Worm (Caenorhabditis elegans) whole organism, L1 larva: Measurements from ENCODE around the gene F44E7.5.

Experiments
- C04F5.9 ChIP-seq: sonication (generic microtip); optimal IDR thresholded peaks from 2 replicates; lab custom pipeline; 2016; ENCODE audit warnings: missing genetic modification characterization, missing compliant biosample characterization
- C16A3.4 ChIP-seq: fragments of 150-350 bp; optimal IDR thresholded peaks from 2 replicates; lab custom pipeline; 2014; ENCODE audit warnings: missing biosample characterization, missing genetic modification characterization
- C34B4.2 ChIP-seq: sonication (generic microtip); optimal IDR thresholded peaks from 2 replicates; lab custom pipeline; 2017; ENCODE audit warnings: mild to moderate bottlenecking, missing genetic modification characterization, missing compliant biosample characterization
- F16B12.6 ChIP-seq: fragments of 150-350 bp; optimal IDR thresholded peaks from 2 replicates; lab custom pipeline; 2014; ENCODE audit warnings: missing biosample characterization, missing genetic modification characterization
- Y116A8C.19 ChIP-seq: sonication (generic microtip); optimal IDR thresholded peaks from 2 replicates; lab custom pipeline; 2016; ENCODE audit warnings: missing compliant biosample characterization, missing genetic modification characterization, borderline replicate concordance
- alr-1 ChIP-seq: fragments of 200-800 bp; sonication (Bioruptor generic); optimal IDR thresholded peaks from 2 replicates; lab custom pipeline; 2018; ENCODE audit warnings: borderline replicate concordance, mild to moderate bottlenecking, missing genetic modification characterization, missing compliant biosample characterization
- aly-2 ChIP-seq: fragments of 150-350 bp; optimal IDR thresholded peaks from 2 replicates; lab custom pipeline; 2014; ENCODE audit warnings: missing biosample characterization, missing genetic modification characterization
- ama-1 ChIP-seq: fragments of 150-350 bp; optimal IDR thresholded peaks from 2 replicates; lab custom pipeline; 2014
- blmp-1 ChIP-seq: fragments of 150-350 bp; optimal IDR thresholded peaks from 2 replicates; lab custom pipeline; 2014; ENCODE audit warnings: missing biosample characterization, missing genetic modification characterization
- ceh-8 ChIP-seq: fragments of 200-800 bp; sonication (Bioruptor generic); optimal IDR thresholded peaks from 2 replicates; lab custom pipeline; 2018; ENCODE audit warnings: mild to moderate bottlenecking, missing genetic modification characterization, moderate library complexity, missing compliant biosample characterization
- ceh-90 ChIP-seq: sonication (generic microtip); optimal IDR thresholded peaks from 2 replicates; lab custom pipeline; 2016; ENCODE audit warnings: missing genetic modification characterization, missing compliant biosample characterization
- ces-1 ChIP-seq: fragments of 150-350 bp; optimal IDR thresholded peaks from 2 replicates; lab custom pipeline; 2014; ENCODE audit warnings: missing biosample characterization, missing genetic modification reagents, missing genetic modification characterization
- dpl-1 ChIP-seq, 3 experiments: fragments of 150-350 bp in 2 of 3; sonication (generic microtip) in 1 of 3; optimal IDR thresholded peaks; 2 replicates each; lab custom pipeline; 2014 to 2017; ENCODE audit warnings: missing biosample characterization in 3 of 3, missing genetic modification characterization in 3 of 3, missing genetic modification reagents in 3 of 3
- dsc-1 ChIP-seq: sonication (generic microtip); optimal IDR thresholded peaks from 2 replicates; lab custom pipeline; 2016; ENCODE audit warnings: mild to moderate bottlenecking, missing genetic modification characterization, missing compliant biosample characterization
- efl-3 ChIP-seq: fragments of 200-800 bp; sonication (Bioruptor generic); optimal IDR thresholded peaks from 2 replicates; lab custom pipeline; 2018; ENCODE audit warnings: mild to moderate bottlenecking, missing genetic modification characterization, missing compliant biosample characterization
- elt-2 ChIP-seq: sonication (generic microtip); optimal IDR thresholded peaks from 2 replicates; lab custom pipeline; 2016; ENCODE audit warnings: missing genetic modification characterization, mild to moderate bottlenecking, inconsistent platforms, missing compliant biosample characterization, missing genetic modification reagents
- elt-3 ChIP-seq, 6 experiments: fragments of 150-350 bp in 1 of 6; sonication (generic microtip); optimal IDR thresholded peaks; 2 replicates each; lab custom pipeline; 2017 to 2018; ENCODE audit warnings: missing biosample characterization in 6 of 6, missing genetic modification characterization in 6 of 6, inconsistent platforms in 1 of 6
- ets-5 ChIP-seq: fragments of 200-800 bp; sonication (Bioruptor generic); IDR thresholded peaks from 2 replicates; pipeline ENCODE4 v1.3.6; 2022; ENCODE audit warnings: missing genetic modification characterization, missing compliant biosample characterization
- fkh-10 ChIP-seq: sonication (generic microtip); optimal IDR thresholded peaks from 2 replicates; lab custom pipeline; 2017; ENCODE audit warnings: missing biosample characterization, missing genetic modification reagents, missing genetic modification characterization
- fkh-8 ChIP-seq: sonication (generic microtip); optimal IDR thresholded peaks from 2 replicates; lab custom pipeline; 2016; ENCODE audit warnings: mild to moderate bottlenecking, missing genetic modification characterization, missing compliant biosample characterization
- fos-1 ChIP-seq: fragments of 150-350 bp; optimal IDR thresholded peaks from 2 replicates; lab custom pipeline; 2014; ENCODE audit warnings: missing biosample characterization, missing genetic modification characterization
- hlh-17 ChIP-seq: fragments of 200-800 bp; sonication (Bioruptor generic); optimal IDR thresholded peaks from 2 replicates; lab custom pipeline; 2018; ENCODE audit warnings: missing genetic modification characterization, mild to moderate bottlenecking, missing compliant biosample characterization, moderate library complexity, borderline replicate concordance
- hpl-2 ChIP-seq: fragments of 150-350 bp; optimal IDR thresholded peaks from 2 replicates; lab custom pipeline; 2014; ENCODE audit warnings: missing biosample characterization, missing genetic modification reagents, missing genetic modification characterization
- irx-1 ChIP-seq: sonication (generic microtip); optimal IDR thresholded peaks from 2 replicates; lab custom pipeline; 2016; ENCODE audit warnings: missing genetic modification characterization, missing compliant biosample characterization
- isw-1 ChIP-seq: fragments of 200-800 bp; sonication (Bioruptor generic); IDR thresholded peaks from 2 replicates; pipeline ENCODE4 v1.3.6; 2022; ENCODE audit warnings: missing genetic modification characterization, missing compliant biosample characterization
- jun-1 ChIP-seq: fragments of 150-350 bp; optimal IDR thresholded peaks from 2 replicates; lab custom pipeline; 2014; ENCODE audit warnings: missing biosample characterization, missing genetic modification reagents, missing genetic modification characterization
- lin-13 ChIP-seq: fragments of 150-350 bp; optimal IDR thresholded peaks from 2 replicates; lab custom pipeline; 2014; ENCODE audit warnings: missing biosample characterization, missing genetic modification reagents, missing genetic modification characterization
- lin-15B ChIP-seq: fragments of 150-350 bp; sonication (generic microtip); optimal IDR thresholded peaks from 3 replicates; lab custom pipeline; 2014; ENCODE audit warnings: missing biosample characterization, missing genetic modification characterization
- lin-35 ChIP-seq, 2 experiments: fragments of 150-350 bp; optimal IDR thresholded peaks; 2 replicates each; lab custom pipeline; 2014; ENCODE audit warnings: missing biosample characterization in 2 of 2, missing genetic modification characterization in 2 of 2, missing genetic modification reagents in 2 of 2
- lir-3 ChIP-seq: sonication (generic microtip); optimal IDR thresholded peaks from 2 replicates; lab custom pipeline; 2016; ENCODE audit warnings: mild to moderate bottlenecking, missing genetic modification characterization, moderate library complexity, missing compliant biosample characterization; ENCODE audit not compliant: poor library complexity
- mef-2 ChIP-seq: fragments of 150-350 bp; optimal IDR thresholded peaks from 2 replicates; lab custom pipeline; 2014; ENCODE audit warnings: missing biosample characterization, missing genetic modification characterization
- nhr-11 ChIP-seq: fragments of 150-350 bp; optimal IDR thresholded peaks from 2 replicates; lab custom pipeline; 2014; ENCODE audit warnings: missing biosample characterization, missing genetic modification characterization
- nhr-237 ChIP-seq: fragments of 150-350 bp; optimal IDR thresholded peaks from 2 replicates; lab custom pipeline; 2014; ENCODE audit warnings: missing biosample characterization, missing genetic modification characterization
- nhr-28 ChIP-seq: fragments of 150-350 bp; optimal IDR thresholded peaks from 2 replicates; lab custom pipeline; 2014; ENCODE audit warnings: missing biosample characterization, missing genetic modification characterization
- nhr-47 ChIP-seq: sonication (generic microtip); optimal IDR thresholded peaks from 2 replicates; lab custom pipeline; 2016; ENCODE audit warnings: mild to moderate bottlenecking, missing genetic modification characterization, moderate library complexity, missing compliant biosample characterization
- nhr-85 ChIP-seq: sonication (generic microtip); peaks from one replicate; lab custom pipeline; 2016; ENCODE audit warnings: missing genetic modification characterization, inconsistent platforms, missing compliant biosample characterization
- nhr-90 ChIP-seq: sonication (generic microtip); optimal IDR thresholded peaks from 2 replicates; lab custom pipeline; 2016; ENCODE audit warnings: mild to moderate bottlenecking, missing genetic modification characterization, missing compliant biosample characterization; ENCODE audit not compliant: poor library complexity
- pax-3 ChIP-seq: fragments of 200-800 bp; sonication (Bioruptor generic); optimal IDR thresholded peaks from 2 replicates; lab custom pipeline; 2018; ENCODE audit warnings: mild to moderate bottlenecking, missing genetic modification characterization, moderate library complexity, missing compliant biosample characterization
- pqm-1 ChIP-seq: sonication (generic microtip); optimal IDR thresholded peaks from 3 replicates; lab custom pipeline; 2017; ENCODE audit warnings: missing biosample characterization, missing genetic modification characterization
- skn-1 ChIP-seq: fragments of 150-350 bp; optimal IDR thresholded peaks from 2 replicates; lab custom pipeline; 2014; ENCODE audit warnings: missing biosample characterization, missing genetic modification characterization
- snpc-4 ChIP-seq: fragments of 150-350 bp; optimal IDR thresholded peaks from 2 replicates; lab custom pipeline; 2014; ENCODE audit warnings: missing biosample characterization, missing genetic modification characterization
- sox-4 ChIP-seq: sonication (generic microtip); optimal IDR thresholded peaks from 2 replicates; lab custom pipeline; 2016; ENCODE audit warnings: missing genetic modification characterization, missing compliant biosample characterization
- sptf-1 ChIP-seq: fragments of 150-350 bp; optimal IDR thresholded peaks from 2 replicates; lab custom pipeline; 2014; ENCODE audit warnings: missing biosample characterization, missing genetic modification characterization
- sup-37 ChIP-seq: fragments of 200-800 bp; sonication (Bioruptor generic); optimal IDR thresholded peaks from 2 replicates; lab custom pipeline; 2018; ENCODE audit warnings: mild to moderate bottlenecking, missing genetic modification characterization, missing compliant biosample characterization
- tlp-1 ChIP-seq: fragments of 150-350 bp; optimal IDR thresholded peaks from 2 replicates; lab custom pipeline; 2014; ENCODE audit warnings: missing biosample characterization, missing genetic modification characterization
- unc-62 ChIP-seq: fragments of 150-350 bp; optimal IDR thresholded peaks from 2 replicates; lab custom pipeline; 2014; ENCODE audit warnings: missing biosample characterization, missing genetic modification reagents, missing genetic modification characterization
- unc-98 ChIP-seq: fragments of 200-800 bp; sonication (Bioruptor generic); IDR thresholded peaks from 2 replicates; pipeline ENCODE4 v1.3.6; 2022; ENCODE audit warnings: missing genetic modification characterization, missing compliant biosample characterization
- vab-15 ChIP-seq: sonication (generic microtip); optimal IDR thresholded peaks from 2 replicates; lab custom pipeline; 2017; ENCODE audit warnings: missing genotype, mild to moderate bottlenecking, missing genetic modification characterization, missing compliant biosample characterization
- xbp-1 ChIP-seq: sonication (generic microtip); optimal IDR thresholded peaks from 2 replicates; lab custom pipeline; 2016; ENCODE audit warnings: missing genetic modification characterization, missing compliant biosample characterization
- zag-1 ChIP-seq: fragments of 150-350 bp; optimal IDR thresholded peaks from 2 replicates; lab custom pipeline; 2014; ENCODE audit warnings: missing biosample characterization, missing genetic modification characterization
- zip-4 ChIP-seq: fragments of 200-800 bp; sonication (Bioruptor generic); optimal IDR thresholded peaks from 2 replicates; lab custom pipeline; 2018; ENCODE audit warnings: mild to moderate bottlenecking, missing genetic modification characterization, moderate library complexity, missing compliant biosample characterization
- ztf-11 ChIP-seq, 2 experiments: sonication (generic microtip); optimal IDR thresholded peaks; 2 replicates each; lab custom pipeline; 2016 to 2017; ENCODE audit warnings: missing genetic modification characterization in 2 of 2, missing biosample characterization in 1 of 2, missing compliant biosample characterization in 1 of 2
- ztf-4 ChIP-seq: fragments of 150-350 bp; optimal IDR thresholded peaks from 2 replicates; lab custom pipeline; 2014; ENCODE audit warnings: missing biosample characterization, missing genetic modification characterization

F44E7.5 gene

DNA sequence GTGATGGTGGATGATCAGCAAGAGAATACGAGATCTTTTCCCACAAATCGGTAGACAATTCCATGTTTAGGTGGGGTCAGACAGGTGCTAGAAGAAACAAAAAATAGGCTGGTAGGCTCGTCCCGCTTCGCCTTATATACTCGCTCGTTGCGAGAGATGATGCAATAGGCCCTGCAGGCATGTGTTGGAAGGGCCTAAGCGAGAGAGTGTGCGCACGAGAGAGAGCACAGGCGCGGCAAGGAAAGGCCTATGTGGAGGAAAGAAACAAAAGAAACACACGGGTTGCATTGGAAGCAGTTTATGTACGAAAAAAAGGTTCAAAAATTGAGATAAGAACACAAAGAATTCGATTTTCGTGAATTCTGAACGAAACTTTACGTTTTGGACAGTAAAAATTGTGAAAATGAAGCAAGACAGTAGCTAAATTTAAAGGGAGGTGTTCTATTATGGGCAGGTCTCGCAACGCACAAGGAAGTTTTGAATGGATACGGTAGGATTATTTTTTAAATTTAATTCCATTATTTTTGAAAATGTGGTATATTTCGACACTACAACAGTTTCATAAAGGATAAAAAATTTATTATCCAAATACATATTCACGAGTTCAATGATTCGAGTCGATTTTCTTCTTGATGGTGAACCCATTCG, at the start of gene F44E7.5:
F44E7.5 (minus strand) TSS at position 210 of the 648 bp plus-strand sequence.
- TF ChIP-seq nhr-28 (no peak), ztf-4 (peak; percentile 23), isw-1 (GFP tag; lab: Robert Waterston, UW) (no peak), dsc-1 (tag; lab: Kevin White, UChicago) (no peak), elt-2 (tag; lab: Kevin White, UChicago) (peak; percentile 80), ceh-8 (GFP tag; lab: Kevin White, UChicago) (no peak), fkh-10 (GFP tag; lab: Kevin White, UChicago) (no peak), zag-1 (no peak), pqm-1 (tag; lab: Kevin White, UChicago) (no peak), lin-13 (GFP tag; lab: Kevin White, UChicago) (peak; percentile 20), nhr-11 (tag; lab: Kevin White, UChicago) (no peak), C16A3.4 (tag; lab: Kevin White, UChicago) (peak; percentile 53), lin-35 (GFP tag; optimal IDR thresholded peaks at IDR 0.05; lab: Kevin White, UChicago) (peak; percentile 0 to 41), nhr-90 (tag; lab: Kevin White, UChicago) (peak; percentile 83), dpl-1 (GFP tag; optimal IDR thresholded peaks at IDR 0.05; lab: Kevin White, UChicago) (peak; percentile 16 to 26 (median 25)), nhr-237 (tag; lab: Kevin White, UChicago) (no peak), hlh-17 (no peak), ces-1 (GFP tag; lab: Kevin White, UChicago) (no peak), fkh-8 (tag; lab: Kevin White, UChicago) (no peak), efl-3 (GFP tag; lab: Kevin White, UChicago) (no peak), lir-3 (tag; lab: Kevin White, UChicago) (no peak), blmp-1 (tag; lab: Kevin White, UChicago) (peak; percentile 28), ceh-90 (tag; lab: Kevin White, UChicago) (no peak), lin-15B (tag; lab: Kevin White, UChicago) (no peak), F16B12.6 (tag; lab: Kevin White, UChicago) (no peak), zip-4 (GFP tag; lab: Kevin White, UChicago) (no peak), ztf-11 (tag; optimal IDR thresholded peaks at IDR 0.05; lab: Kevin White, UChicago) (no peak), sptf-1 (tag; lab: Kevin White, UChicago) (no peak), jun-1 (tag; lab: Kevin White, UChicago) (peak; percentile 8), sox-4 (tag; lab: Kevin White, UChicago) (no peak), ets-5 (no peak), alr-1 (tag; lab: Kevin White, UChicago) (no peak), mef-2 (tag; lab: Kevin White, UChicago) (no peak), hpl-2 (GFP tag; lab: Kevin White, UChicago) (no peak), nhr-47 (tag; lab: Kevin White, UChicago) (peak; percentile 58), elt-3 (tag; optimal IDR thresholded peaks at IDR 0.05; lab: Kevin White, UChicago) (peak in 3 of 6 experiments; percentile 11 to 74 (median 51)), unc-62 (GFP tag; lab: Kevin White, UChicago) (no peak), Y116A8C.19 (tag; lab: Kevin White, UChicago) (no peak), vab-15 (no peak), C34B4.2 (tag; lab: Kevin White, UChicago) (no peak), tlp-1 (no peak), ama-1 (lab: Kevin White, UChicago) (no peak), nhr-85 (peak; percentile 81), pax-3 (tag; lab: Kevin White, UChicago) (no peak), irx-1 (tag; lab: Kevin White, UChicago) (no peak), skn-1 (peak; percentile 1), C04F5.9 (tag; lab: Kevin White, UChicago) (no peak), xbp-1 (peak; percentile 8), sup-37 (no peak), snpc-4 (tag; lab: Kevin White, UChicago) (no peak), aly-2 (tag; lab: Kevin White, UChicago) (no peak), fos-1 (tag; lab: Kevin White, UChicago) (no peak), unc-98 (GFP tag; lab: Robert Waterston, UW) (0 out of 2 replicates have a peak, but pooled peaks have one; percentile 4)
